Worm (Caenorhabditis elegans) whole organism, midembryonic: Measurements from ENCODE around the gene fbxa-152.

Experiments used
- T22C8.4 ChIP-seq: fragments of 200-800 bp; sonication (Bioruptor generic); IDR thresholded peaks from 2 replicates; pipeline ENCODE4 v1.3.6; 2022; ENCODE audit warnings: missing genetic modification characterization, missing compliant biosample characterization
- cog-1 ChIP-seq: sonication (generic microtip); optimal IDR thresholded peaks from 2 replicates; lab custom pipeline; 2016; ENCODE audit warnings: missing genetic modification characterization, missing compliant biosample characterization
- flt-1 ChIP-seq: fragments of 200-800 bp; sonication (Bioruptor generic); IDR thresholded peaks from 2 replicates; pipeline ENCODE4 v1.3.6; 2022; ENCODE audit warnings: missing genetic modification characterization, missing compliant biosample characterization
- klf-2 ChIP-seq: fragments of 200-800 bp; sonication (Bioruptor generic); conservative IDR thresholded peaks from 2 replicates; pipeline ENCODE4 v1.3.6; 2022; ENCODE audit warnings: missing genetic modification reagents, missing genetic modification characterization, missing compliant biosample characterization
- med-1 ChIP-seq: sonication (generic microtip); optimal IDR thresholded peaks from 2 replicates; lab custom pipeline; 2017; ENCODE audit warnings: missing genetic modification characterization, mild to moderate bottlenecking, missing compliant biosample characterization, antibody characterized with exemption, missing genetic modification reagents; ENCODE audit not compliant: insufficient read depth
- ref-1 ChIP-seq: fragments of 200-800 bp; sonication (Bioruptor generic); conservative IDR thresholded peaks from 2 replicates; pipeline ENCODE4 v1.3.6; 2022; ENCODE audit warnings: missing genetic modification reagents, missing genetic modification characterization, missing compliant biosample characterization
- tab-1 ChIP-seq: fragments of 200-800 bp; sonication (Bioruptor generic); IDR thresholded peaks from 2 replicates; pipeline ENCODE4 v1.3.6; 2022; ENCODE audit warnings: missing genetic modification characterization, missing compliant biosample characterization
- ztf-23 ChIP-seq: fragments of 200-800 bp; sonication (Bioruptor generic); IDR thresholded peaks from 2 replicates; pipeline ENCODE4 v1.3.6; 2022; ENCODE audit warnings: missing genetic modification reagents, missing genetic modification characterization, missing compliant biosample characterization
- ztf-29 ChIP-seq: fragments of 200-800 bp; sonication (Bioruptor generic); IDR thresholded peaks from 2 replicates; pipeline ENCODE4 v1.3.6; 2022; ENCODE audit warnings: missing genetic modification reagents, missing genetic modification characterization, missing compliant biosample characterization

DNA sequence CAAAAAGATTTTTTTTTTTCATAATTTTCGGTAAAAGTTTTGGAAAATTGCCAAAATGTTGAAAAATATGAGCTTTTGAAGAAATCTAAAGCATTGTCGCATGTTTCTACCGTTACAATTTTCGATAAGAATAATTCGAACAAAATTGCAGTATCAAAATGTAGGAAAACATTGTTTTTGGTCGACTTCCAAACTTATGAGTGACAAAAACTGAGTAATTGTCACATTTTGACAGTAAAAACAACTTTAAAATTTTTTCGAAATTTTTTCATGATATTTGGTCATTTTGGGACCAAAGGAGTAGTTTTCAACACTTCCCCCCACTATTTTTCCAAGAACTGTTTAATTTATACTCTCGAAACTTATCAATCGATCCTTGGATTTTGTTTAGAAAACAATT, 7.6 kb downstream of the fbxa-152 start, which contains the start of gene fbxa-139:
- TF ChIP-seq cog-1 (tag; lab: Kevin White, UChicago) (no peak), flt-1 (GFP tag; lab: Robert Waterston, UW) (no peak), ztf-29 (GFP tag; lab: Robert Waterston, UW) (no peak), ref-1 (GFP tag; lab: Robert Waterston, UW) (no peak), klf-2 (GFP tag; lab: Robert Waterston, UW) (no peak), tab-1 (GFP tag; lab: Robert Waterston, UW) (no peak), T22C8.4 (GFP tag; lab: Robert Waterston, UW) (no peak), ztf-23 (GFP tag; lab: Robert Waterston, UW) (no peak), med-1 (GFP tag; lab: Kevin White, UChicago) (no peak)
